Fruit fly (Drosophila melanogaster) whole organism, pupa: ENCODE results near the gene TTLL3B.

Experiments used
- CG10348 ChIP-seq: fragments of 200-800 bp; sonication (Bioruptor generic); IDR thresholded peaks from 2 replicates; pipeline ENCODE4 v1.3.6; 2022; ENCODE audit warnings: missing biosample characterization, missing genetic modification characterization
- CG12605 ChIP-seq: fragments of 200-800 bp; sonication (Bioruptor generic); IDR thresholded peaks from 2 replicates; pipeline ENCODE4 v1.3.6; 2022; ENCODE audit warnings: missing biosample characterization, missing genetic modification characterization
- CG13204 ChIP-seq: fragments of 200-800 bp; sonication (Bioruptor generic); optimal IDR thresholded peaks from 2 replicates; lab custom pipeline; 2018; ENCODE audit warnings: missing biosample characterization, mild to moderate bottlenecking, missing genetic modification characterization, moderate library complexity
- CG34367 ChIP-seq: fragments of 200-800 bp; sonication (Bioruptor generic); optimal IDR thresholded peaks from 2 replicates; lab custom pipeline; 2018; ENCODE audit warnings: missing biosample characterization, mild to moderate bottlenecking, missing genetic modification characterization
- CG4496 ChIP-seq: fragments of 200-800 bp; sonication (Bioruptor generic); IDR thresholded peaks from 3 replicates; pipeline ENCODE4 v1.3.6; 2022; ENCODE audit warnings: missing biosample characterization, missing genetic modification characterization
- CG8301 ChIP-seq: fragments of 200-800 bp; sonication (Bioruptor generic); optimal IDR thresholded peaks from 2 replicates; lab custom pipeline; 2018; ENCODE audit warnings: missing biosample characterization, mild to moderate bottlenecking, missing genetic modification characterization
- CG9948 ChIP-seq: fragments of 200-800 bp; sonication (Bioruptor generic); optimal IDR thresholded peaks from 2 replicates; lab custom pipeline; 2018; ENCODE audit warnings: missing biosample characterization, mild to moderate bottlenecking, missing genetic modification characterization, moderate library complexity
- D1 ChIP-seq: fragments of 200-800 bp; sonication (Bioruptor generic); optimal IDR thresholded peaks from 2 replicates; lab custom pipeline; 2018; ENCODE audit warnings: missing biosample characterization, mild to moderate bottlenecking, missing genetic modification characterization, moderate library complexity
- EcR ChIP-seq: fragments of 200-800 bp; sonication (Bioruptor generic); optimal IDR thresholded peaks from 3 replicates; lab custom pipeline; 2019; ENCODE audit warnings: missing biosample characterization, missing genetic modification characterization, mild to moderate bottlenecking, moderate library complexity, missing genetic modification reagents
- Ets98B ChIP-seq: fragments of 200-800 bp; sonication (Bioruptor generic); IDR thresholded peaks from 2 replicates; pipeline ENCODE4 v1.3.6; 2022; ENCODE audit warnings: missing biosample characterization, missing genetic modification characterization
- Pif1A ChIP-seq: fragments of 200-800 bp; sonication (Bioruptor generic); optimal IDR thresholded peaks from 3 replicates; lab custom pipeline; 2016; ENCODE audit warnings: missing biosample characterization, missing genetic modification characterization
- Pif1B ChIP-seq: fragments of 200-800 bp; sonication (Bioruptor generic); optimal IDR thresholded peaks from 3 replicates; lab custom pipeline; 2016; ENCODE audit warnings: missing biosample characterization, missing genetic modification characterization
- fd96Ca ChIP-seq: fragments of 200-800 bp; sonication (Bioruptor generic); IDR thresholded peaks from 3 replicates; pipeline ENCODE4 v1.3.6; 2022; ENCODE audit warnings: missing biosample characterization, missing genetic modification characterization
- rn ChIP-seq: fragments of 200-800 bp; sonication (Bioruptor generic); IDR thresholded peaks from 2 replicates; pipeline ENCODE4 v1.3.6; 2022; ENCODE audit warnings: missing biosample characterization, missing genetic modification characterization

DNA sequence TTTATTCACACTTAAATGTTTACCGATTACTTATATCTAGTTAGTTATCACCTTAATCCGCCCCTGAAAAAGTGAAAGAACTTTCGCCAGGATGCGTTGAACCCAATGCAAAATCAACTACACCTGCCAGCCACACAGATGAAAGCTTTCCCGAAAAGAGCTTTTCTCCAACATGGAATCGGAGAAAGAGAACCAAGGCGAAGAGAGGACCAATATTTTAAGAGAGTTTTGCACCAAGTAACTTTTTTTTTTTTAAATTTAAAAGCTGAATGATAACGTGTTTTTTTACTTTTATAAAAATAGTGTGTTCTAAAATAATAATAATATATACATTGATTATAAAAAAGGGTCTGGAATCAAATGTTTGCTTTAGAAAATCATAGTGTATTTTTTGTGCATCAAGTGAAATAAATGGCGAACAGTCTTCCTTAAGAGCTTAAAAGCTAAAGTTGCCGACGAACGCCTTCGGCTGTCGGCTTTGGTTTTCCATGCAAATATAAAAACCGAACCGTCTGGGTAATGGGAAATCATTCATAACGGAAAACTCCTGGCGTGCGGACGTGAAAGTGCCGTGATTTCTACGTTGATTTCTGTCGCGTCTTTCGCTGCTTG is 9.4 kb downstream of the TTLL3B start, which contains the start of gene meng:
- TF ChIP-seq Pif1B (GFP tag; lab: Kevin White, UChicago) (no peak), CG34367 (no peak), rn (GFP tag; lab: Robert Waterston, UW) (no peak), CG9948 (no peak), CG4496 (GFP tag; lab: Robert Waterston, UW) (no peak), CG13204 (GFP tag; lab: Kevin White, UChicago) (no peak), EcR (GFP tag; lab: Kevin White, UChicago) (no peak), fd96Ca (GFP tag; lab: Robert Waterston, UW) (no peak), Pif1A (GFP tag; lab: Kevin White, UChicago) (no peak), CG12605 (GFP tag; lab: Robert Waterston, UW) (no peak), Ets98B (GFP tag; lab: Robert Waterston, UW) (no peak), D1 (no peak), CG8301 (tag; lab: Kevin White, UChicago) (no peak), CG10348 (GFP tag; lab: Robert Waterston, UW) (no peak)
